Worm (Caenorhabditis elegans) whole organism, early embryonic: ENCODE results near the gene T14B4.9.

Source experiments
- B0310.2 ChIP-seq: sonication (generic microtip); optimal IDR thresholded peaks from 2 replicates; lab custom pipeline; 2016; ENCODE audit warnings: mild to moderate bottlenecking, missing genetic modification characterization, missing compliant biosample characterization
- F13C5.2 ChIP-seq: sonication (generic microtip); optimal IDR thresholded peaks from 2 replicates; lab custom pipeline; 2017; ENCODE audit warnings: mild to moderate bottlenecking, missing genetic modification characterization, inconsistent platforms, missing compliant biosample characterization
- aly-1 ChIP-seq: sonication (generic microtip); optimal IDR thresholded peaks from 2 replicates; lab custom pipeline; 2016; ENCODE audit warnings: missing genetic modification characterization, missing compliant biosample characterization
- ama-1 ChIP-seq: fragments of 150-350 bp; optimal IDR thresholded peaks from 2 replicates; lab custom pipeline; 2014
- ceh-13 ChIP-seq: fragments of 200-800 bp; sonication (Bioruptor generic); optimal IDR thresholded peaks from 2 replicates; lab custom pipeline; 2018; ENCODE audit warnings: mild to moderate bottlenecking, missing genetic modification characterization, missing compliant biosample characterization
- ceh-36 ChIP-seq: sonication (generic microtip); optimal IDR thresholded peaks from 2 replicates; lab custom pipeline; 2016; ENCODE audit warnings: missing genetic modification characterization, inconsistent platforms, missing compliant biosample characterization
- ets-7 ChIP-seq: sonication (generic microtip); optimal IDR thresholded peaks from 2 replicates; lab custom pipeline; 2016; ENCODE audit warnings: missing genotype, missing genetic modification characterization, missing compliant biosample characterization
- flt-1 ChIP-seq: fragments of 200-800 bp; sonication (Bioruptor generic); IDR thresholded peaks from 2 replicates; pipeline ENCODE4 v1.3.6; 2022; ENCODE audit warnings: missing genetic modification characterization, missing compliant biosample characterization
- hmbx-1 ChIP-seq: sonication (generic microtip); optimal IDR thresholded peaks from 2 replicates; lab custom pipeline; 2016; ENCODE audit warnings: mild to moderate bottlenecking, missing genetic modification characterization, missing compliant biosample characterization
- hmg-4 ChIP-seq: fragments of 200-800 bp; sonication (Bioruptor generic); optimal IDR thresholded peaks from 2 replicates; lab custom pipeline; 2018; ENCODE audit warnings: mild to moderate bottlenecking, missing genetic modification characterization, missing compliant biosample characterization
- hnd-1 ChIP-seq: sonication (generic microtip); optimal IDR thresholded peaks from 2 replicates; lab custom pipeline; 2016; ENCODE audit warnings: missing genetic modification characterization, missing compliant biosample characterization
- pes-1 ChIP-seq: fragments of 200-800 bp; sonication (Bioruptor generic); IDR thresholded peaks from 2 replicates; pipeline ENCODE4 v1.3.6; 2022; ENCODE audit warnings: missing genetic modification reagents, missing genetic modification characterization, missing compliant biosample characterization
- scrt-1 ChIP-seq: fragments of 200-800 bp; sonication (Bioruptor generic); IDR thresholded peaks from 2 replicates; pipeline ENCODE4 v1.3.6; 2022; ENCODE audit warnings: missing genetic modification characterization, missing compliant biosample characterization
- sea-1 ChIP-seq: fragments of 200-800 bp; sonication (Bioruptor generic); conservative IDR thresholded peaks from 2 replicates; pipeline ENCODE4 v1.3.6; 2022; ENCODE audit warnings: missing genetic modification characterization, missing compliant biosample characterization
- tbx-11 ChIP-seq: fragments of 200-800 bp; sonication (Bioruptor generic); IDR thresholded peaks from 2 replicates; pipeline ENCODE4 v1.3.6; 2022; ENCODE audit warnings: missing genetic modification characterization, missing compliant biosample characterization
- tbx-37 ChIP-seq: fragments of 200-800 bp; sonication (Bioruptor generic); conservative IDR thresholded peaks from 2 replicates; pipeline ENCODE4 v1.3.6; 2022; ENCODE audit warnings: missing genetic modification reagents, missing genetic modification characterization, missing compliant biosample characterization
- tra-4 ChIP-seq: sonication (generic microtip); optimal IDR thresholded peaks from 2 replicates; lab custom pipeline; 2017; ENCODE audit warnings: missing genetic modification characterization, missing compliant biosample characterization

The T14B4.9 gene

DNA sequence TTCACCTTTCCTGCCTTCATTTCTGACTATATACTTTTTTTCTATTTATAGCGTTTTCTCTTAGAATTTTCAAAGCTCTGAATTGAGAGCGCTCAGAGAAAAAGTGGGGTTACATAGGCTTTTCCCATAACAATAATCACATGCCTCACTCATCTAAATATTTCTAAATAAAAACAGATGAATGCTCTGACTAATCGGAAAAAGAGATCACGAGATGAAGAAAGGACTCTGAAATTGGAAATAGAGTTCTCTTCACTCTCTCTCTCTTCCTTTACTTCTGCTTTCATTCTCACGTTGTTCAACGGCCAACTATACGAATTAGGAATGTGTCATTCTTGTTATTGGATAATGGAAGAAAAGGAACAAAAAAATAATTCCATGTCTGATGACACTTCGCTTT is 44.5 kb downstream of the T14B4.9 start:
- TF ChIP-seq tra-4 (tag; lab: Kevin White, UChicago) = no peak
- TF ChIP-seq sea-1 = no peak
- no peak for TF ChIP-seq aly-1 (tag; lab: Kevin White, UChicago)
- no peak for TF ChIP-seq F13C5.2
- TF ChIP-seq ets-7 (tag; lab: Kevin White, UChicago) = no peak
- TF ChIP-seq pes-1 (GFP tag; lab: Robert Waterston, UW) = no peak
- TF ChIP-seq tbx-11 = no peak
- TF ChIP-seq hmg-4 = no peak
- no peak for TF ChIP-seq ama-1 (lab: Kevin White, UChicago)
- no peak for TF ChIP-seq ceh-36 (tag; lab: Kevin White, UChicago)
- no peak for TF ChIP-seq hmbx-1 (tag; lab: Kevin White, UChicago)
- no peak for TF ChIP-seq B0310.2
- TF ChIP-seq hnd-1 (tag; lab: Kevin White, UChicago) = no peak
- no peak for TF ChIP-seq ceh-13 (GFP tag; lab: Kevin White, UChicago)

DNA sequence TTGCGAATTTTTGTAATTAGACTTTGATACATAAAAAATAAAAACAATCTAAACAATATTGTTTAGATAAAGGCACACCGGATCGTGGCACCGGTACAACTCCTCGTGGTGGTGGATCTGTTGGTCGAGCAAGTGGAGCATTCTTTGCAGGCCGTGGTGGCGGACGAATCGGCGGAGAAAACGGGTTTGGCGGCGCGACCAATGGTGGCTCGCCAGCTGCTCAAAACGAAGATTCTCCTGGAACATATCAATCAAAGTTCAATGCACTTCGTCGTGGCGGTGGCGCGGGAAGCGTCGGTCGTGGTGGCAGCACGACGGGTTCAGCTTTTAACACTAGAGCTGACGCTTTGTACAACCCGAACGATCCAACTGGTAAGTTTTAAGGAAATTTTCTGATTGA is 47.7 kb downstream of the T14B4.9 start:
- TF ChIP-seq pes-1 (GFP tag; lab: Robert Waterston, UW) (no peak), tbx-11 (no peak), ama-1 (lab: Kevin White, UChicago) (no peak), hmg-4 (no peak), tra-4 (tag; lab: Kevin White, UChicago) (no peak), sea-1 (no peak), hnd-1 (tag; lab: Kevin White, UChicago) (no peak), ceh-13 (GFP tag; lab: Kevin White, UChicago) (no peak), F13C5.2 (no peak), B0310.2 (no peak), scrt-1 (no peak), tbx-37 (GFP tag; lab: Robert Waterston, UW) (no peak), flt-1 (GFP tag; lab: Robert Waterston, UW) (no peak), hmbx-1 (tag; lab: Kevin White, UChicago) (no peak), ceh-36 (tag; lab: Kevin White, UChicago) (no peak), aly-1 (tag; lab: Kevin White, UChicago) (no peak)

DNA sequence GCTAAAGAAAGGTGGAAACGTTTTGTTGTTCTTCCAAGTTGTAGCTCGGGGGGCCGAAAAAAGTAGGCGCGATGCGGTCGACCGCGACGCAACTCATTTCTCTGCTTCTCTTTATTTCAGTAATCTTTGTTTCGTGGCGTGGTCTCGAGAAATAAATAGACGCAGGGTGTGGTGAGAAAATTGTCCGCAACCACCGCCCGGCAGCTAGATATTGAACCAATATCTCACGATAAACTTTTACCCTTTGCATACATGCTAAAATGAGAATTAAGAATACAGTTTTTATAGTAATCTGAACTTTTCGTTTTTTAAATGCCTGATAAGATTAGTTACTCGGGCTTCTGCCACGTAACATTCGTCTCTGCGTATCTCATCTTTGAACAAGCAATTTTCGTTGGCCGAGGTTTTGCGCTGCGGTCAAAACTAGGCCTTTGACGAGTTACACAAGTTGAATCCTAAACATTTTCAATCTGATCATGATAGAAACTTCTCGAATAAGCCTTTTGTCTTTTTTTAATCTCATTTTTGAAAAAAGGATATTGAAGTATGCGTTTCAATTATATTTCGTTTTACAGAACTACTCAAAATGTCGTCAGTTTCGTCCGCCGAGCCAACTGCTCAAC is 49.8 kb downstream of the T14B4.9 start, which contains the start of gene gyf-1:
Gene gyf-1, plus strand, starts transcription at position 573 of the 623 bp plus-strand sequence.
- TF ChIP-seq B0310.2 = no peak
- TF ChIP-seq ama-1 (lab: Kevin White, UChicago) = no peak
- TF ChIP-seq tbx-37 (GFP tag; lab: Robert Waterston, UW) = no peak
- no peak for TF ChIP-seq hmg-4
- TF ChIP-seq tbx-11 = no peak

DNA sequence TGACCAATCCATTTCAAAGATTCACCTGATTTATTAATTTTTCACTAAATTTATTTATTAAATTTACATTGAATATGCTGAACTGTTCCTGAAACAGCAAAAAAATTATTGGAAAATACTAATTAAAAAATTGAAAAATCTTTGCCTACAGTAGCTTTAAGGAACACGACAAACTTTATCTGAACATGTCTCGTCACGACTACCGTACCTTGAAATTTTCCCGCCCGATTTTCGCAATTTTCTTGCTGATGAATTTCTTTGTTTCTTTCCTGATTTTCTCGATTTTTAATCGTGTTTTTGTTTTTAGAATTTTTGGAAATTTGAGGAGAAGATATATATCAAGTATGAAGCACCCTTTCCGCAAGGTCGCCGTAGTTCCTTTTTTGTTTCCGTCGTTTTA is 50.7 kb downstream of the T14B4.9 start:
- no peak for TF ChIP-seq hmg-4
- TF ChIP-seq tra-4 (tag; lab: Kevin White, UChicago) = no peak
- TF ChIP-seq pes-1 (GFP tag; lab: Robert Waterston, UW) = no peak
- no peak for TF ChIP-seq aly-1 (tag; lab: Kevin White, UChicago)
- TF ChIP-seq scrt-1 = no peak
- TF ChIP-seq B0310.2 = no peak
- TF ChIP-seq sea-1 = no peak
- no peak for TF ChIP-seq hmbx-1 (tag; lab: Kevin White, UChicago)
- no peak for TF ChIP-seq ceh-36 (tag; lab: Kevin White, UChicago)
- TF ChIP-seq flt-1 (GFP tag; lab: Robert Waterston, UW) = no peak
- TF ChIP-seq ets-7 (tag; lab: Kevin White, UChicago) = no peak
- no peak for TF ChIP-seq ama-1 (lab: Kevin White, UChicago)
- TF ChIP-seq F13C5.2 = no peak
- TF ChIP-seq ceh-13 (GFP tag; lab: Kevin White, UChicago) = no peak
- no peak for TF ChIP-seq tbx-11

DNA sequence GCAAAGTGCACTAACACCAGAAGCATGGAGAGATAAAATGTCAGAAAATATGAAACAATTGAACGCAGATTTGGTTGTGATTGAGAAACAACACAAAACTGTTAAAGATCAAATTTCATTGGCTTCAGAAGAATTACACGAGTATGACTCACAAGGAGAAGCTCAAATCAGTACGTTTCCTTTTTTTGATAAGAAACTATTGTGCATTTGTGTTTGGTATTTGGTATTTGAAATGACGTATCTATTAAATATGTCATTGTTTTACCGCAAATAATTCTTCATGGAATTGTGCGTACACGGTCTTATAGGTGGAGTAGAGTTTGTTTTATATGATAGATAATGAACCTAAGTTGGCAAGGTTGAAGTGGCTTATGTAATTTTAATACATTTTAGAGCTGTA is 52.1 kb downstream of the T14B4.9 start:
- TF ChIP-seq ceh-13 (GFP tag; lab: Kevin White, UChicago) = no peak
